Fruit fly (Drosophila melanogaster) whole organism, prepupa: Measurements from ENCODE around the gene GlcAT-S.

Experiments used
- CG10631 ChIP-seq: fragments of 200-800 bp; sonication (Bioruptor generic); optimal IDR thresholded peaks from 2 replicates; lab custom pipeline; 2016; ENCODE audit warnings: missing biosample characterization, missing genetic modification characterization
- CG10669 ChIP-seq: fragments of 200-800 bp; sonication (Bioruptor generic); optimal IDR thresholded peaks from 3 replicates; lab custom pipeline; 2018; ENCODE audit warnings: missing biosample characterization, mild to moderate bottlenecking, missing genetic modification characterization, moderate library complexity
- CG11294 ChIP-seq: fragments of 200-800 bp; sonication (Bioruptor generic); IDR thresholded peaks from 2 replicates; pipeline ENCODE4 v1.3.6; 2022; ENCODE audit warnings: missing biosample characterization, missing genetic modification characterization
- CG11762 ChIP-seq: fragments of 200-800 bp; sonication (Bioruptor generic); optimal IDR thresholded peaks from 3 replicates; lab custom pipeline; 2016; ENCODE audit warnings: missing biosample characterization, missing genetic modification characterization; ENCODE audit not compliant: insufficient read depth
- CG15336 ChIP-seq: fragments of 200-800 bp; sonication (Bioruptor generic); IDR thresholded peaks from 2 replicates; pipeline ENCODE4 v1.3.6; 2022; ENCODE audit warnings: missing biosample characterization, missing genetic modification characterization
- CG1621 ChIP-seq: fragments of 200-800 bp; sonication (Bioruptor generic); optimal IDR thresholded peaks from 3 replicates; lab custom pipeline; 2018; ENCODE audit warnings: missing biosample characterization, mild to moderate bottlenecking, missing genetic modification characterization
- CG3032 ChIP-seq: fragments of 200-800 bp; optimal IDR thresholded peaks from 2 replicates; lab custom pipeline; 2019; ENCODE audit warnings: missing biosample characterization, mild to moderate bottlenecking, missing genetic modification characterization, moderate library complexity
- CG31627 ChIP-seq: fragments of 200-800 bp; sonication (Bioruptor generic); optimal IDR thresholded peaks from 3 replicates; lab custom pipeline; 2016; ENCODE audit warnings: missing biosample characterization, missing genetic modification characterization
- CG32006 ChIP-seq: fragments of 200-800 bp; sonication (Bioruptor generic); optimal IDR thresholded peaks from 3 replicates; lab custom pipeline; 2017; ENCODE audit warnings: missing biosample characterization, mild to moderate bottlenecking, missing genetic modification characterization
- CG3919 ChIP-seq: fragments of 200-800 bp; sonication (Bioruptor generic); optimal IDR thresholded peaks from 3 replicates; lab custom pipeline; 2016; ENCODE audit warnings: missing biosample characterization, missing genetic modification characterization
- CG6792 ChIP-seq: fragments of 200-800 bp; sonication (Bioruptor generic); optimal IDR thresholded peaks from 3 replicates; lab custom pipeline; 2016; ENCODE audit warnings: missing biosample characterization, missing genetic modification characterization
- CG6854 ChIP-seq: fragments of 200-800 bp; sonication (Bioruptor generic); optimal IDR thresholded peaks from 2 replicates; lab custom pipeline; 2017; ENCODE audit warnings: missing biosample characterization, mild to moderate bottlenecking, missing genetic modification characterization
- CG7368 ChIP-seq: fragments of 200-800 bp; sonication (Bioruptor generic); optimal IDR thresholded peaks from 3 replicates; lab custom pipeline; 2016; ENCODE audit warnings: missing biosample characterization, missing genetic modification characterization
- CG9139 ChIP-seq: fragments of 200-800 bp; sonication (Bioruptor generic); optimal IDR thresholded peaks from 3 replicates; lab custom pipeline; 2017; ENCODE audit warnings: missing biosample characterization, mild to moderate bottlenecking, missing genetic modification characterization
- Eip78C ChIP-seq: fragments of 200-800 bp; sonication (Bioruptor generic); peaks from one replicate; lab custom pipeline; 2016; ENCODE audit warnings: missing biosample characterization, missing genetic modification characterization
- Hr38 ChIP-seq: sonication (Bioruptor generic); optimal IDR thresholded peaks from 2 replicates; lab custom pipeline; 2016; ENCODE audit warnings: missing biosample characterization, missing genetic modification characterization
- Hr39 ChIP-seq: fragments of 200-800 bp; sonication (Bioruptor generic); optimal IDR thresholded peaks from 2 replicates; lab custom pipeline; 2016; ENCODE audit warnings: missing biosample characterization, missing genetic modification characterization
- Hr4 ChIP-seq: fragments of 200-800 bp; sonication (Bioruptor generic); optimal IDR thresholded peaks from 3 replicates; lab custom pipeline; 2016; ENCODE audit warnings: missing biosample characterization, missing genetic modification characterization
- Lpt ChIP-seq: fragments of 200-800 bp; sonication (Bioruptor generic); optimal IDR thresholded peaks from 3 replicates; lab custom pipeline; 2016; ENCODE audit warnings: missing biosample characterization, missing genetic modification characterization
- OdsH ChIP-seq: fragments of 200-800 bp; sonication (Bioruptor generic); optimal IDR thresholded peaks from 3 replicates; lab custom pipeline; 2016; ENCODE audit warnings: missing biosample characterization, missing genetic modification characterization
- Smox ChIP-seq: fragments of 200-800 bp; sonication (Bioruptor generic); optimal IDR thresholded peaks from 3 replicates; lab custom pipeline; 2016; ENCODE audit warnings: missing biosample characterization, missing genetic modification characterization
- Sox14 ChIP-seq: fragments of 200-800 bp; sonication (Bioruptor generic); optimal IDR thresholded peaks from 3 replicates; lab custom pipeline; 2016; ENCODE audit warnings: missing biosample characterization, missing genetic modification characterization
- cyc ChIP-seq: fragments of 200-800 bp; sonication (Bioruptor generic); optimal IDR thresholded peaks from 3 replicates; lab custom pipeline; 2016; ENCODE audit warnings: missing biosample characterization, missing genetic modification characterization
- dsx ChIP-seq: fragments of 200-800 bp; optimal IDR thresholded peaks from 3 replicates; lab custom pipeline; 2019; ENCODE audit warnings: missing biosample characterization, mild to moderate bottlenecking, missing genetic modification characterization, moderate library complexity; ENCODE audit not compliant: poor library complexity, severe bottlenecking
- eg ChIP-seq: fragments of 200-800 bp; sonication (Bioruptor generic); IDR thresholded peaks from 3 replicates; pipeline ENCODE4 v1.3.6; 2022; ENCODE audit warnings: missing biosample characterization, missing genetic modification characterization
- fd85E ChIP-seq: fragments of 200-800 bp; sonication (Bioruptor generic); optimal IDR thresholded peaks from 3 replicates; lab custom pipeline; 2016; ENCODE audit warnings: missing biosample characterization, missing genetic modification characterization
- lz ChIP-seq: fragments of 200-800 bp; sonication (Bioruptor generic); optimal IDR thresholded peaks from 3 replicates; lab custom pipeline; 2016; ENCODE audit warnings: missing biosample characterization, missing genetic modification characterization
- pdm3 ChIP-seq: fragments of 200-800 bp; sonication (Bioruptor generic); optimal IDR thresholded peaks from 3 replicates; lab custom pipeline; 2016; ENCODE audit warnings: missing biosample characterization, missing genetic modification characterization
- salr ChIP-seq, 2 experiments: fragments of 200-800 bp; sonication (Bioruptor generic); optimal IDR thresholded peaks; 3 replicates each; lab custom pipeline; 2016 to 2018; ENCODE audit warnings: missing biosample characterization in 2 of 2, missing genetic modification characterization in 2 of 2, mild to moderate bottlenecking in 1 of 2
- vri ChIP-seq: fragments of 200-800 bp; sonication (Bioruptor generic); optimal IDR thresholded peaks from 3 replicates; lab custom pipeline; 2016; ENCODE audit warnings: missing biosample characterization, mild to moderate bottlenecking, missing genetic modification characterization

GlcAT-S gene

dm6 chr2L:9601220-9601619, 15.0 kb upstream of the GlcAT-S start:
- TF ChIP-seq CG3919 (no peak), OdsH (GFP tag; lab: Kevin White, UChicago) (no peak), cyc (GFP tag; lab: Kevin White, UChicago) (no peak), lz (GFP tag; lab: Kevin White, UChicago) (no peak), CG9139 (GFP tag; lab: Kevin White, UChicago) (no peak), CG7368 (no peak), Lpt (no peak), CG15336 (GFP tag; lab: Robert Waterston, UW) (no peak), CG11294 (GFP tag; lab: Robert Waterston, UW) (no peak), CG1621 (no peak)

- no peak for TF ChIP-seq CG1621
- TF ChIP-seq cyc (GFP tag; lab: Kevin White, UChicago): no peak
- no peak for TF ChIP-seq dsx (GFP tag; lab: Kevin White, UChicago)
- TF ChIP-seq Lpt: no peak
- no peak for TF ChIP-seq CG11294 (GFP tag; lab: Robert Waterston, UW)
- TF ChIP-seq Sox14 (GFP tag; lab: Kevin White, UChicago): no peak
- TF ChIP-seq CG6792 (GFP tag; lab: Kevin White, UChicago): no peak
- TF ChIP-seq CG6854: no peak
- TF ChIP-seq pdm3 (GFP tag; lab: Kevin White, UChicago): no peak
- TF ChIP-seq eg (GFP tag; lab: Robert Waterston, UW): no peak
- no peak for TF ChIP-seq OdsH (GFP tag; lab: Kevin White, UChicago)
These were observed 14.2 kb upstream of the GlcAT-S start for dm6 chr2L:9602103-9602502.

- TF ChIP-seq Lpt (no peak), vri (GFP tag; lab: Kevin White, UChicago) (no peak), CG10631 (GFP tag; lab: Kevin White, UChicago) (no peak), pdm3 (GFP tag; lab: Kevin White, UChicago) (no peak), CG15336 (GFP tag; lab: Robert Waterston, UW) (no peak), dsx (GFP tag; lab: Kevin White, UChicago) (no peak), Smox (GFP tag; lab: Kevin White, UChicago) (no peak)
- TF ChIP-seq, all 60 proteins: peak for 0
These were observed 8.2 kb upstream of the GlcAT-S start, which contains the start of gene gcm2 for dm6 chr2L:9607997-9608563. Gene gcm2 (plus strand): TSS chr2L:9608562.

- TF ChIP-seq CG6792 (GFP tag; lab: Kevin White, UChicago) (no peak), CG7368 (no peak), CG1621 (no peak)
These were observed 6.9 kb upstream of the GlcAT-S start for dm6 chr2L:9609337-9609856.

- TF ChIP-seq vri (GFP tag; lab: Kevin White, UChicago): no peak
- no peak for TF ChIP-seq CG6792 (GFP tag; lab: Kevin White, UChicago)
- no peak for TF ChIP-seq eg (GFP tag; lab: Robert Waterston, UW)
- TF ChIP-seq Hr4: no peak
- TF ChIP-seq Hr39 (GFP tag; lab: Kevin White, UChicago): no peak
- no peak for TF ChIP-seq CG31627 (GFP tag; lab: Kevin White, UChicago)
- no peak for TF ChIP-seq CG11762
- TF ChIP-seq CG3032: no peak
- no peak for TF ChIP-seq CG32006
- no peak for TF ChIP-seq Sox14 (GFP tag; lab: Kevin White, UChicago)
- TF ChIP-seq Hr38 (GFP tag; lab: Kevin White, UChicago): no peak
- no peak for TF ChIP-seq CG10669
- TF ChIP-seq Smox (GFP tag; lab: Kevin White, UChicago): no peak
- no peak for TF ChIP-seq pdm3 (GFP tag; lab: Kevin White, UChicago)
- no peak for TF ChIP-seq salr (GFP tag; optimal IDR thresholded peaks at IDR 0.05; lab: Kevin White, UChicago)
- TF ChIP-seq fd85E (GFP tag; lab: Kevin White, UChicago): no peak
- no peak for TF ChIP-seq Eip78C (GFP tag; lab: Kevin White, UChicago)
These were observed 3.6 kb upstream of the GlcAT-S start for dm6 chr2L:9612654-9613005.
